Worm (Caenorhabditis elegans): ENCODE data around the gene fzy-1.
"Not testable (repeated sequence)": the region's sequence is repeated elsewhere in the genome, so short reads cannot be mapped to it uniquely, and the experiment has no call there.

Gene fzy-1

ce11 chrII:5525297-5525696 is 24.7 kb downstream of the fzy-1 start, which contains the start of gene tbx-35:
TSS of gene tbx-35 (minus strand) at chrII:5525397.
- no peak for TF ChIP-seq unc-62 (GFP tag; optimal IDR thresholded peaks at IDR 0.05)

ce11 chrII:5527841-5528240 is 27.3 kb downstream of the fzy-1 start, which contains the start of gene ZK177.1:
TSS of gene ZK177.1 (plus strand) at chrII:5528141.
- no peak for TF ChIP-seq unc-62 (GFP tag; optimal IDR thresholded peaks at IDR 0.05)

ce11 chrII:5531855-5532328 is 31.3 kb downstream of the fzy-1 start, which contains the start of gene C17C3.9:
TSS of gene C17C3.9 (minus strand) at chrII:5532278.
- TF ChIP-seq unc-62 (GFP tag; optimal IDR thresholded peaks at IDR 0.05): no peak

ce11 chrII:5533642-5534041 is 33.1 kb downstream of the fzy-1 start, which contains the start of gene hlh-26:
TSS of gene hlh-26 (minus strand) at chrII:5533742.
- no peak for TF ChIP-seq unc-62 (GFP tag; optimal IDR thresholded peaks at IDR 0.05)

- not testable (repeated sequence) for TF ChIP-seq unc-62 (GFP tag; optimal IDR thresholded peaks at IDR 0.05)
Observed at ce11 chrII:5534939-5535338, 34.4 kb downstream of the fzy-1 start, which contains the start of gene hlh-25. TSS of gene hlh-25 (plus strand) at chrII:5535239.

DNA sequence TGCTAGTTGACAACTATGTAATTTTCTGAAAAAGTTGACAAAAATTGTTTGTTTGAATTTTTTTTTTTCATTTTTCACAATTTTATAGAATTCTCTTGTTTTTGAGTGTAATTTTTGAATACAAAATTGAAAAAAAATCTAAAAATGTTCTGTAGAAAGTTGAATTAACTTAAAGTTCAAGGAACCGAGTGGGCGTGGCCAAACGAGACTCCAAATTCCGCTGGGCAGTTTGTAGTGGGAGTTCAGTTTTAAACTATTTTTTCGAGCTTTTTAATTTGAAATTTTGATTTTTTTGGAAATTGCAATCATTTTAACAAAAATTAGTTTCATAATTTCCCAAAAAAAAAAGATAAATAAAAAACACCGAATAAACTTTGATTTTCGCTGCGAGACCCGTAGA is 36.5 kb downstream of the fzy-1 start:
- no peak for TF ChIP-seq unc-62 (GFP tag; optimal IDR thresholded peaks at IDR 0.05)

DNA sequence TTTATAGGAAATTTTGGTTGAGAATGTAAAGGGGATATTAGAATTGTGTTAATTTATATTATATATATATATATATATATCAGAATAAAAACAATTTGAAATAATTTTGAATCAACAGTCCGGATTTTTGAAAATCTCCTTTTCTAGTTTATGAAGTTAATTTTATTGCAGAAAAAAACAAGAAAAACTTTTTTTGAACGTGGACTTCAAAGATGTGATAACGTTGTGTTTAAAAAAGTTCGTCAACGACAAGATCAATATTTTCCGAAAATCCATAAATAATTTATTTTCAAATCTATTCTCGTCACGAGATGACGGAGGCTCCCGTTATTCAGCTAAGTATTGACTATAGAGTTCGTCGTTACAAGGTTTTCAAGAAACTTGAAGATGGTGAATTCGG is 37.0 kb downstream of the fzy-1 start, which contains the start of gene C17C3.11:
C17C3.11 (plus strand) TSS at position 301 of the 400 bp plus-strand sequence.
- TF ChIP-seq unc-62 (GFP tag; optimal IDR thresholded peaks at IDR 0.05): no peak

DNA sequence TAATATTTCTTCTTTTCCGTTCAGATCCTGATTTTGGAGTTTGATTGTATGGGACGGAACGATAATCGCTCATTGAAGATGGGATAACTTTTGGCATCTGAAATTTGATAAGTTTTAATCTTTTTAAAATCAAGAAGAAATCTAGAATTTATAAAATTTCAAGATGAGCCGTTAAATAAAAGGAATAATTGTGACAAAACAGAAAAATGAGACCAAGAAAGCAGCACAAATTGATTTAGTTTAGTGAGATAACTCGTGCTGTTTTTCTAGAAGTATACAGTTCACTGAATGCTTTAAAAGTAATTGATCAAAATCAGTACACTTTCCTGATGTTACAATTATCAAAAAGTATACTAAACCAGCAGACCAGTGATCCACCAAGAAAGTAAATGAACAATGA is 39.5 kb downstream of the fzy-1 start, which contains the start of gene hlh-27:
hlh-27 (minus strand) TSS at position 101 of the 400 bp plus-strand sequence.
- not testable (repeated sequence) for TF ChIP-seq unc-62 (GFP tag; optimal IDR thresholded peaks at IDR 0.05)

ce11 chrII:5541685-5542084 is 41.1 kb downstream of the fzy-1 start, which contains the start of gene C17C3.24:
TSS of gene C17C3.24 (minus strand) at chrII:5541785.
- no peak for TF ChIP-seq unc-62 (GFP tag; optimal IDR thresholded peaks at IDR 0.05)

DNA sequence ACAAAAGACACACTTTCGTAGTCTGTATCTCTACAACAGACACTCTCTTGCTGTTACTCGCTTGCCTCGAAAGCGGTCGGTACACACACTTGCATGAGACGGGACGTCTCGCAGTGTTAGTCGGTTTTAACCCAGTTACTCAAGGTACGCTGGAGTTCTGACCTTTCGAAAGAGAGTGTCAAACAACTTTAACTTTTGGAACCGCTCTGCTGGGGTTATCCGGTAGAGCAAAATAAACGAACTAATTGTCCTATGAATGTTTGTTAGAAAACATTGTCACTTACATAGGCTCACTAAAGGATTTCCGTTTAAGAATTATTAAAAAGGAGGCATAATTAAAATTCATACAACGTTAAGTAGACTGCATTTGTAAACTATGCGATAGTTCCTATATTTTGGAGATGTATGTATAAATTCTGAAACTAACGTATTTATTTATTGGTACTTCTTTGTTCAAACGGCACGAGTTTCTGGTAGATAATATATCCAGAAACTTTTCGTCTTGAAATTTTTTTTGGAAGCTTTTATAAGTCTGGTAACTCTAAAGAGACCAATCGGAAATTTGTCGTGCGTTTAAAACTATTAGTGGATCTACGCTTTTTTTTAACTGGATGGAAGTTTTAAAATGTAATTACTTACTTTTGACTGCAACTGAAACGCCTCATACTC is 43.0 kb downstream of the fzy-1 start:
- TF ChIP-seq unc-62 (GFP tag; optimal IDR thresholded peaks at IDR 0.05): peak; percentile 12

- TF ChIP-seq unc-62 (GFP tag; optimal IDR thresholded peaks at IDR 0.05): no peak
Observed at ce11 chrII:5544145-5544515, 43.6 kb downstream of the fzy-1 start.

ce11 chrII:5544764-5545163 is 44.2 kb downstream of the fzy-1 start, which contains the start of gene ins-13:
TSS of gene ins-13 (minus strand) at chrII:5544864.
- TF ChIP-seq unc-62 (GFP tag; optimal IDR thresholded peaks at IDR 0.05): no peak

ce11 chrII:5547442-5547894 is 46.9 kb downstream of the fzy-1 start, which contains the start of gene acdh-2:
TSS of gene acdh-2 (minus strand) at chrII:5547492.
- no peak for TF ChIP-seq unc-62 (GFP tag; optimal IDR thresholded peaks at IDR 0.05)

ce11 chrII:5549746-5550145 is 49.2 kb downstream of the fzy-1 start, which contains the start of gene C17C3.6:
TSS of gene C17C3.6 (plus strand) at chrII:5550046.
- TF ChIP-seq unc-62 (GFP tag; optimal IDR thresholded peaks at IDR 0.05): no peak

DNA sequence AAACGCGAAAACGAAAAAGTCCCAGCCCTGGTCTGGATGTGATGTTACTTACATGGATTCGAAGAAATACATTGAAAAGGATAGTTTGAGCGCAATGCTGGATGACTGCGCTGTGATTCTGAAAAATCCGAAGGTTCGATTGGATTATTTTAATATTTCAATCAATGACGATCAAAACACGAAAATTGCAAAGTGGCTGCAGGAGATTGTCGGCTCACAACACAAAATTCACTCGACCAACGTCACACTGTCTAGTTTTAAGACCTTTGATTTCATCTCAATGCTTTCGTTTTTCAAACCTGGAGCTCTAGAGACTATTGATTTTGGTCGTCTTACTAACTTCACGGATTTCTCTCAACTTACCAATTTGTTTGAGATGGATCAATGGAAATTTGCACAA is 50.9 kb downstream of the fzy-1 start, which contains the start of gene C17C3.5:
C17C3.5 (plus strand) TSS at position 301 of the 400 bp plus-strand sequence.
- TF ChIP-seq unc-62 (GFP tag; optimal IDR thresholded peaks at IDR 0.05): no peak

All from whole organism, dauer.